Worm (Caenorhabditis elegans) whole organism, young adult: ENCODE results near the gene R09A1.3.

Experiments used
- C06A6.2 ChIP-seq: fragments of 200-800 bp; sonication (Bioruptor generic); conservative IDR thresholded peaks from 2 replicates; pipeline ENCODE4 v1.3.6; 2022; ENCODE audit warnings: missing genetic modification characterization, missing compliant biosample characterization
- C17E4.6 ChIP-seq: fragments of 200-800 bp; sonication (Bioruptor generic); IDR thresholded peaks from 2 replicates; pipeline ENCODE4 v1.3.6; 2022; ENCODE audit warnings: missing genetic modification reagents, missing genetic modification characterization, missing compliant biosample characterization
- F33H1.4 ChIP-seq: fragments of 200-800 bp; sonication (Bioruptor generic); IDR thresholded peaks from 2 replicates; pipeline ENCODE4 v1.3.6; 2022; ENCODE audit warnings: missing genetic modification reagents, missing genetic modification characterization, missing compliant biosample characterization
- F52B5.7 ChIP-seq: sonication (generic microtip); optimal IDR thresholded peaks from 2 replicates; lab custom pipeline; 2016; ENCODE audit warnings: mild to moderate bottlenecking, missing genetic modification characterization, missing compliant biosample characterization
- F57A8.1 ChIP-seq: fragments of 200-800 bp; sonication (Bioruptor generic); optimal IDR thresholded peaks from 2 replicates; lab custom pipeline; 2018; ENCODE audit warnings: mild to moderate bottlenecking, missing genetic modification characterization, moderate library complexity, missing compliant biosample characterization
- K11D2.4 ChIP-seq: fragments of 200-800 bp; sonication (Bioruptor generic); IDR thresholded peaks from 2 replicates; pipeline ENCODE4 v1.3.6; 2022; ENCODE audit warnings: missing genetic modification reagents, missing genetic modification characterization, missing compliant biosample characterization
- K12H6.12 ChIP-seq: fragments of 200-800 bp; sonication (Bioruptor generic); optimal IDR thresholded peaks from 2 replicates; lab custom pipeline; 2018; ENCODE audit warnings: mild to moderate bottlenecking, missing genetic modification characterization, missing compliant biosample characterization
- Y53F4B.3 ChIP-seq: fragments of 200-800 bp; sonication (Bioruptor generic); IDR thresholded peaks from 2 replicates; pipeline ENCODE4 v1.3.6; 2022; ENCODE audit warnings: missing genetic modification reagents, missing genetic modification characterization, missing compliant biosample characterization
- Y53G8AR.9 ChIP-seq: fragments of 200-800 bp; sonication (Bioruptor generic); conservative IDR thresholded peaks from 2 replicates; pipeline ENCODE4 v1.3.6; 2022; ENCODE audit warnings: missing genetic modification reagents, missing genetic modification characterization, missing compliant biosample characterization
- Y95B8A.8 ChIP-seq: fragments of 200-800 bp; sonication (Bioruptor generic); IDR thresholded peaks from 2 replicates; pipeline ENCODE4 v1.3.6; 2022; ENCODE audit warnings: missing genetic modification reagents, missing genetic modification characterization, missing compliant biosample characterization
- ama-1 ChIP-seq, 3 experiments: fragments of 150-350 bp in 1 of 3; sonication (generic microtip) in 2 of 3; optimal IDR thresholded peaks; 2 replicates each; lab custom pipeline; 2014 to 2018; ENCODE audit warnings: missing biosample characterization in 2 of 3, missing genetic modification characterization in 2 of 3, missing genetic modification reagents in 2 of 3
- bed-2 ChIP-seq: fragments of 200-800 bp; sonication (Bioruptor generic); IDR thresholded peaks from 2 replicates; pipeline ENCODE4 v1.3.6; 2022; ENCODE audit warnings: missing genetic modification reagents, missing genetic modification characterization, missing compliant biosample characterization
- ceh-100 ChIP-seq: fragments of 200-800 bp; sonication (Bioruptor generic); IDR thresholded peaks from 2 replicates; pipeline ENCODE4 v1.3.6; 2022; ENCODE audit warnings: missing genetic modification reagents, missing genetic modification characterization, missing compliant biosample characterization
- ceh-58 ChIP-seq: fragments of 200-800 bp; sonication (Bioruptor generic); IDR thresholded peaks from 2 replicates; pipeline ENCODE4 v1.3.6; 2022; ENCODE audit warnings: missing genetic modification characterization, missing compliant biosample characterization
- ceh-79 ChIP-seq: sonication (generic microtip); optimal IDR thresholded peaks from 2 replicates; lab custom pipeline; 2017; ENCODE audit warnings: mild to moderate bottlenecking, missing genetic modification characterization, missing compliant biosample characterization
- dox-1 ChIP-seq: fragments of 200-800 bp; sonication (Bioruptor generic); IDR thresholded peaks from 2 replicates; pipeline ENCODE4 v1.3.6; 2022; ENCODE audit warnings: missing genetic modification reagents, missing genetic modification characterization, missing compliant biosample characterization
- dpl-1 ChIP-seq: fragments of 150-350 bp; optimal IDR thresholded peaks from 2 replicates; lab custom pipeline; 2014; ENCODE audit warnings: missing biosample characterization, missing genetic modification reagents, missing genetic modification characterization
- ets-4 ChIP-seq: fragments of 200-800 bp; sonication (Bioruptor generic); optimal IDR thresholded peaks from 2 replicates; lab custom pipeline; 2018; ENCODE audit warnings: mild to moderate bottlenecking, missing genetic modification characterization, missing compliant biosample characterization
- hlh-26 ChIP-seq: fragments of 200-800 bp; sonication (Bioruptor generic); conservative IDR thresholded peaks from 2 replicates; pipeline ENCODE4 v1.3.6; 2022; ENCODE audit warnings: missing genetic modification reagents, missing genetic modification characterization, missing compliant biosample characterization
- hmg-1.2 ChIP-seq: fragments of 200-800 bp; sonication (Bioruptor generic); IDR thresholded peaks from 2 replicates; pipeline ENCODE4 v1.3.6; 2022; ENCODE audit warnings: missing genetic modification reagents, missing genetic modification characterization, missing compliant biosample characterization
- hrde-1 ChIP-seq: sonication (generic microtip); optimal IDR thresholded peaks from 2 replicates; lab custom pipeline; 2016; ENCODE audit warnings: missing genetic modification characterization, mild to moderate bottlenecking, missing compliant biosample characterization, moderate library complexity, missing genotype, missing genetic modification reagents, borderline replicate concordance
- hsf-1 ChIP-seq: fragments of 200-800 bp; sonication (Bioruptor generic); IDR thresholded peaks from 2 replicates; pipeline ENCODE4 v1.3.6; 2022; ENCODE audit warnings: missing genetic modification reagents, missing genetic modification characterization, missing compliant biosample characterization
- let-526 ChIP-seq: fragments of 200-800 bp; sonication (Bioruptor generic); IDR thresholded peaks from 2 replicates; pipeline ENCODE4 v1.3.6; 2022; ENCODE audit warnings: missing genetic modification reagents, missing genetic modification characterization, missing compliant biosample characterization
- let-607 ChIP-seq, 2 experiments: fragments of 200-800 bp in 1 of 2; sonication (Bioruptor generic) in 1 of 2; sonication (generic microtip) in 1 of 2; optimal IDR thresholded peaks; 2 replicates each; lab custom pipeline; 2016 to 2018; ENCODE audit warnings: mild to moderate bottlenecking in 2 of 2, missing compliant biosample characterization in 2 of 2, missing genetic modification characterization in 2 of 2, moderate library complexity in 2 of 2, missing genotype in 1 of 2
- lsy-27 ChIP-seq: sonication (generic microtip); optimal IDR thresholded peaks from 2 replicates; lab custom pipeline; 2017; ENCODE audit warnings: missing genetic modification characterization, mild to moderate bottlenecking, missing compliant biosample characterization, antibody characterized with exemption, missing genotype, borderline replicate concordance; ENCODE audit not compliant: insufficient read depth
- mel-28 ChIP-seq: sonication (generic microtip); optimal IDR thresholded peaks from 2 replicates; lab custom pipeline; 2016; ENCODE audit warnings: borderline replicate concordance, mild to moderate bottlenecking, missing genetic modification characterization, missing compliant biosample characterization
- nfya-1 ChIP-seq: sonication (generic microtip); optimal IDR thresholded peaks from 2 replicates; lab custom pipeline; 2017; ENCODE audit warnings: antibody characterized with exemption, missing compliant biosample characterization, missing genetic modification characterization, borderline replicate concordance; ENCODE audit not compliant: insufficient read depth
- nfyb-1 ChIP-seq: fragments of 200-800 bp; sonication (Bioruptor generic); IDR thresholded peaks from 2 replicates; pipeline ENCODE4 v1.3.6; 2022; ENCODE audit warnings: missing genetic modification reagents, missing genetic modification characterization, missing compliant biosample characterization
- nhr-179 ChIP-seq: sonication (generic microtip); optimal IDR thresholded peaks from 2 replicates; lab custom pipeline; 2016; ENCODE audit warnings: mild to moderate bottlenecking, missing genetic modification characterization, missing compliant biosample characterization
- nhr-80 ChIP-seq: sonication (generic microtip); optimal IDR thresholded peaks from 2 replicates; lab custom pipeline; 2016; ENCODE audit warnings: missing genetic modification characterization, missing compliant biosample characterization
- nhr-90 ChIP-seq: sonication (generic microtip); optimal IDR thresholded peaks from 2 replicates; lab custom pipeline; 2016; ENCODE audit warnings: missing genotype, mild to moderate bottlenecking, missing genetic modification characterization, missing compliant biosample characterization
- sea-2 ChIP-seq: fragments of 200-800 bp; sonication (Bioruptor generic); IDR thresholded peaks from 2 replicates; pipeline ENCODE4 v1.3.6; 2022; ENCODE audit warnings: missing genetic modification characterization, missing compliant biosample characterization
- snpc-1.1 ChIP-seq: sonication (generic microtip); optimal IDR thresholded peaks from 2 replicates; lab custom pipeline; 2017; ENCODE audit warnings: missing genetic modification characterization, mild to moderate bottlenecking, missing compliant biosample characterization, antibody characterized with exemption, moderate library complexity, missing genotype, missing genetic modification reagents; ENCODE audit not compliant: insufficient read depth
- snpc-3.4 ChIP-seq: sonication (generic microtip); optimal IDR thresholded peaks from 2 replicates; lab custom pipeline; 2017; ENCODE audit warnings: missing genetic modification characterization, mild to moderate bottlenecking, missing compliant biosample characterization, antibody characterized with exemption, moderate library complexity, missing genotype, missing genetic modification reagents
- snpc-4 ChIP-seq, 5 experiments: fragments of 150-350 bp in 1 of 5; sonication (generic microtip) in 4 of 5; optimal IDR thresholded peaks; 2 replicates each; lab custom pipeline; 2014 to 2018; ENCODE audit warnings: missing genetic modification characterization in 5 of 5, missing biosample characterization in 3 of 5, antibody characterized with exemption in 2 of 5, mild to moderate bottlenecking in 2 of 5, missing compliant biosample characterization in 2 of 5, missing genotype in 2 of 5, moderate library complexity in 2 of 5, missing genetic modification reagents in 1 of 5
- ztf-18 ChIP-seq: sonication (generic microtip); optimal IDR thresholded peaks from 2 replicates; lab custom pipeline; 2016; ENCODE audit warnings: missing genotype, mild to moderate bottlenecking, missing genetic modification characterization, missing compliant biosample characterization
- ztf-25 ChIP-seq: fragments of 200-800 bp; sonication (Bioruptor generic); IDR thresholded peaks from 2 replicates; pipeline ENCODE4 v1.3.6; 2022; ENCODE audit warnings: missing genetic modification reagents, missing genetic modification characterization, missing compliant biosample characterization
- ztf-26 ChIP-seq: sonication (generic microtip); optimal IDR thresholded peaks from 2 replicates; lab custom pipeline; 2017; ENCODE audit warnings: missing genetic modification characterization, missing compliant biosample characterization
- ztf-3 ChIP-seq: fragments of 200-800 bp; sonication (Bioruptor generic); optimal IDR thresholded peaks from 2 replicates; lab custom pipeline; 2018; ENCODE audit warnings: mild to moderate bottlenecking, missing genetic modification characterization, missing compliant biosample characterization

The R09A1.3 gene

ce11 chrV:1060219-1060863 lies 33.5 kb upstream of the R09A1.3 start:
- TF ChIP-seq nhr-80 = peak; percentile 74
- TF ChIP-seq bed-2 (GFP tag; lab: Robert Waterston, UW) = no peak
- TF ChIP-seq nfya-1 (tag; lab: Kevin White, UChicago) = no peak
- TF ChIP-seq mel-28 (tag; lab: Kevin White, UChicago) = no peak
- no peak for TF ChIP-seq F33H1.4 (GFP tag; lab: Robert Waterston, UW)
- TF ChIP-seq ceh-79 (tag; lab: Kevin White, UChicago) = no peak
- TF ChIP-seq K11D2.4 (GFP tag; lab: Robert Waterston, UW) = no peak
- TF ChIP-seq Y53F4B.3 (GFP tag; lab: Robert Waterston, UW) = no peak
- TF ChIP-seq ztf-3 = no peak

DNA sequence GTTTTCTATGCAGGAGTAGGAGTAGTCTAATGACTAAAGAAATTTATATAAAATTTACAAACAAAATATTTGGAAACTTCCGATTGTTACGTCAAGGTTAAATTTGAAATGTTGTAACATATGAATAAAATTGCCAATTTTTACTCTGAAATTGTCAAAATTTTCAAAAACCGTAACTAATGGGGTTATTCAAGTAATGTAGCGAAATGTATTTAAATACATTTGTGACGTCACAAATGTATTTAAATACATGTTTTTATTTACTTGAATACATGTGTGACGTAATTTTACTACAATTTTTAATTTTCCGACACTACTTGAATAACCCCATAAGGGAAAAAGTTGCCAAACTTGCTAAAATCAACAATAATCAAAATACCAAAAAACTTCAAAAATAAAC lies 26.5 kb upstream of the R09A1.3 start:
- no peak for TF ChIP-seq nfyb-1 (GFP tag; lab: Robert Waterston, UW)
- TF ChIP-seq dox-1 (GFP tag; lab: Robert Waterston, UW) = no peak
- TF ChIP-seq sea-2 = no peak
- no peak for TF ChIP-seq ztf-18 (tag; lab: Kevin White, UChicago)
- TF ChIP-seq K12H6.12 (tag; lab: Kevin White, UChicago) = no peak
- no peak for TF ChIP-seq Y53F4B.3 (GFP tag; lab: Robert Waterston, UW)
- no peak for TF ChIP-seq Y95B8A.8
- no peak for TF ChIP-seq ama-1 (optimal IDR thresholded peaks at IDR 0.05; lab: Kevin White, UChicago)
- no peak for TF ChIP-seq ama-1 (GFP tag; optimal IDR thresholded peaks at IDR 0.05; lab: Kevin White, UChicago)

DNA sequence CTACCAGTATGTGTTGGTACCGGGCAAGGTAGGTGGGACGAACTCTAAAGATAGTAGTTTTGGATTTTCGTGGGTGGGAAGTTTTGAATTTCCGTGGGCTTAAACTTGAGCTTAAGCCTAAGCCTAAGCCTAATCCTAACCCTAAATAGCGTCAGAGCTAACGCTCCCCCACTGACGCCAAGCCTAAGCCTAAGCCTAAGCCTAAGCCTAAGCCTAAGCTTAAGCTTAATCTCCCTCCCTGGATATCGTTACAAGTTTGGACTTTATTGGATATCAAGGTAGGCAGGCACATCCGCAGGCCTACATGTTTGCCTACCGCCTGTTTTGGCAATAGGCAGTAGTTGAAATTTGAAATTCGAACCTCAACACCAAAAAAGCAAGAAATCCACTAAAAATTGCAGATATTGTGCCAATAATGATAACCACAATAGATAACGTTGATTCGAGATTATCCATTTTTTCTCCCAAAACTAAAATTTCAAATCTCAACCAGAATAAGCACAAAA lies 25.7 kb upstream of the R09A1.3 start, which contains the start of gene K10C9.4:
TSS of gene K10C9.4 (minus strand) at position 456 of the 506 bp plus-strand sequence.
- TF ChIP-seq let-607 (tag; optimal IDR thresholded peaks at IDR 0.05; lab: Kevin White, UChicago) (no peak), ztf-26 (tag; lab: Kevin White, UChicago) (no peak), hrde-1 (tag; lab: Kevin White, UChicago) (no peak), F52B5.7 (no peak), dpl-1 (no peak), ztf-25 (no peak), let-526 (GFP tag; lab: Robert Waterston, UW) (no peak), C17E4.6 (GFP tag; lab: Robert Waterston, UW) (no peak), nhr-179 (tag; lab: Kevin White, UChicago) (no peak), F57A8.1 (no peak), Y53G8AR.9 (GFP tag; lab: Robert Waterston, UW) (no peak), ceh-100 (GFP tag; lab: Robert Waterston, UW) (no peak), snpc-3.4 (no peak), C06A6.2 (no peak), hlh-26 (GFP tag; lab: Robert Waterston, UW) (no peak)

- TF ChIP-seq nhr-90 (tag; lab: Kevin White, UChicago) (no peak), ceh-58 (GFP tag; lab: Robert Waterston, UW) (no peak), hsf-1 (no peak), K11D2.4 (GFP tag; lab: Robert Waterston, UW) (no peak), ets-4 (no peak), lsy-27 (tag; lab: Kevin White, UChicago) (no peak), let-607 (tag; optimal IDR thresholded peaks at IDR 0.05; lab: Kevin White, UChicago) (no peak), hmg-1.2 (peak; percentile 53), snpc-1.1 (tag; lab: Kevin White, UChicago) (peak; percentile 63), snpc-4 (GFP tag; optimal IDR thresholded peaks at IDR 0.05; lab: Kevin White, UChicago) (peak; percentile 33), snpc-4 (tag; optimal IDR thresholded peaks at IDR 0.05; lab: Kevin White, UChicago) (peak in 2 of 4 experiments; percentile 81 to 85)
Observed at ce11 chrV:1051651-1052050, 24.8 kb upstream of the R09A1.3 start.
